Worm (Caenorhabditis elegans) whole organism, L1 larva: ENCODE results near the gene cest-35.2.

Experiments used
- C04F5.9 ChIP-seq: sonication (generic microtip); optimal IDR thresholded peaks from 2 replicates; lab custom pipeline; 2016; ENCODE audit warnings: missing genetic modification characterization, missing compliant biosample characterization
- C16A3.4 ChIP-seq: fragments of 150-350 bp; optimal IDR thresholded peaks from 2 replicates; lab custom pipeline; 2014; ENCODE audit warnings: missing biosample characterization, missing genetic modification characterization
- C34B4.2 ChIP-seq: sonication (generic microtip); optimal IDR thresholded peaks from 2 replicates; lab custom pipeline; 2017; ENCODE audit warnings: mild to moderate bottlenecking, missing genetic modification characterization, missing compliant biosample characterization
- Y116A8C.19 ChIP-seq: sonication (generic microtip); optimal IDR thresholded peaks from 2 replicates; lab custom pipeline; 2016; ENCODE audit warnings: missing compliant biosample characterization, missing genetic modification characterization, borderline replicate concordance
- alr-1 ChIP-seq: fragments of 200-800 bp; sonication (Bioruptor generic); optimal IDR thresholded peaks from 2 replicates; lab custom pipeline; 2018; ENCODE audit warnings: borderline replicate concordance, mild to moderate bottlenecking, missing genetic modification characterization, missing compliant biosample characterization
- aly-2 ChIP-seq: fragments of 150-350 bp; optimal IDR thresholded peaks from 2 replicates; lab custom pipeline; 2014; ENCODE audit warnings: missing biosample characterization, missing genetic modification characterization
- ama-1 ChIP-seq: fragments of 150-350 bp; optimal IDR thresholded peaks from 2 replicates; lab custom pipeline; 2014
- blmp-1 ChIP-seq: fragments of 150-350 bp; optimal IDR thresholded peaks from 2 replicates; lab custom pipeline; 2014; ENCODE audit warnings: missing biosample characterization, missing genetic modification characterization
- ceh-82 ChIP-seq, 3 experiments: fragments of 150-350 bp in 1 of 3; sonication (generic microtip) in 2 of 3; optimal IDR thresholded peaks; 2 replicates each; lab custom pipeline; 2014 to 2017; ENCODE audit warnings: missing biosample characterization in 3 of 3, missing genetic modification characterization in 3 of 3
- ceh-90 ChIP-seq: sonication (generic microtip); optimal IDR thresholded peaks from 2 replicates; lab custom pipeline; 2016; ENCODE audit warnings: missing genetic modification characterization, missing compliant biosample characterization
- dpl-1 ChIP-seq, 3 experiments: fragments of 150-350 bp in 2 of 3; sonication (generic microtip) in 1 of 3; optimal IDR thresholded peaks; 2 replicates each; lab custom pipeline; 2014 to 2017; ENCODE audit warnings: missing biosample characterization in 3 of 3, missing genetic modification characterization in 3 of 3, missing genetic modification reagents in 3 of 3
- dsc-1 ChIP-seq: sonication (generic microtip); optimal IDR thresholded peaks from 2 replicates; lab custom pipeline; 2016; ENCODE audit warnings: mild to moderate bottlenecking, missing genetic modification characterization, missing compliant biosample characterization
- efl-1 ChIP-seq, 4 experiments: fragments of 150-350 bp; optimal IDR thresholded peaks in 3 of 4; peaks in 1 of 4; 1 replicate in 1 of 4; 2 replicates in 3 of 4; lab custom pipeline; 2014; ENCODE audit warnings: missing biosample characterization in 2 of 4, missing genetic modification characterization in 2 of 4, missing genetic modification reagents in 2 of 4
- egl-27 ChIP-seq, 2 experiments: fragments of 150-350 bp in 1 of 2; sonication (generic microtip); optimal IDR thresholded peaks; 3 replicates each; lab custom pipeline; 2017 to 2018; ENCODE audit warnings: missing biosample characterization in 2 of 2, missing genetic modification characterization in 2 of 2, missing genetic modification reagents in 2 of 2
- elt-3 ChIP-seq, 6 experiments: fragments of 150-350 bp in 1 of 6; sonication (generic microtip); optimal IDR thresholded peaks; 2 replicates each; lab custom pipeline; 2017 to 2018; ENCODE audit warnings: missing biosample characterization in 6 of 6, missing genetic modification characterization in 6 of 6, inconsistent platforms in 1 of 6
- ets-5 ChIP-seq: fragments of 200-800 bp; sonication (Bioruptor generic); IDR thresholded peaks from 2 replicates; pipeline ENCODE4 v1.3.6; 2022; ENCODE audit warnings: missing genetic modification characterization, missing compliant biosample characterization
- fkh-4 ChIP-seq: sonication (generic microtip); optimal IDR thresholded peaks from 2 replicates; lab custom pipeline; 2016; ENCODE audit warnings: missing compliant biosample characterization, missing genetic modification characterization, borderline replicate concordance
- fos-1 ChIP-seq: fragments of 150-350 bp; optimal IDR thresholded peaks from 2 replicates; lab custom pipeline; 2014; ENCODE audit warnings: missing biosample characterization, missing genetic modification characterization
- grh-1 ChIP-seq: fragments of 200-800 bp; sonication (Bioruptor generic); IDR thresholded peaks from 2 replicates; pipeline ENCODE4 v1.3.6; 2022; ENCODE audit warnings: missing genetic modification reagents, missing genetic modification characterization, missing compliant biosample characterization
- hlh-17 ChIP-seq: fragments of 200-800 bp; sonication (Bioruptor generic); optimal IDR thresholded peaks from 2 replicates; lab custom pipeline; 2018; ENCODE audit warnings: missing genetic modification characterization, mild to moderate bottlenecking, missing compliant biosample characterization, moderate library complexity, borderline replicate concordance
- hlh-4 ChIP-seq: sonication (generic microtip); optimal IDR thresholded peaks from 2 replicates; lab custom pipeline; 2016; ENCODE audit warnings: mild to moderate bottlenecking, missing genetic modification characterization, missing compliant biosample characterization
- hpl-2 ChIP-seq: fragments of 150-350 bp; optimal IDR thresholded peaks from 2 replicates; lab custom pipeline; 2014; ENCODE audit warnings: missing biosample characterization, missing genetic modification reagents, missing genetic modification characterization
- irx-1 ChIP-seq: sonication (generic microtip); optimal IDR thresholded peaks from 2 replicates; lab custom pipeline; 2016; ENCODE audit warnings: missing genetic modification characterization, missing compliant biosample characterization
- isw-1 ChIP-seq: fragments of 200-800 bp; sonication (Bioruptor generic); IDR thresholded peaks from 2 replicates; pipeline ENCODE4 v1.3.6; 2022; ENCODE audit warnings: missing genetic modification characterization, missing compliant biosample characterization
- lin-13 ChIP-seq: fragments of 150-350 bp; optimal IDR thresholded peaks from 2 replicates; lab custom pipeline; 2014; ENCODE audit warnings: missing biosample characterization, missing genetic modification reagents, missing genetic modification characterization
- lin-15B ChIP-seq: fragments of 150-350 bp; sonication (generic microtip); optimal IDR thresholded peaks from 3 replicates; lab custom pipeline; 2014; ENCODE audit warnings: missing biosample characterization, missing genetic modification characterization
- lin-39 ChIP-seq: fragments of 150-350 bp; optimal IDR thresholded peaks from 2 replicates; lab custom pipeline; 2014; ENCODE audit warnings: missing biosample characterization, missing genetic modification reagents, missing genetic modification characterization
- lsy-2 ChIP-seq, 2 experiments: fragments of 150-350 bp; optimal IDR thresholded peaks; 2 replicates each; lab custom pipeline; 2014; ENCODE audit warnings: missing biosample characterization in 2 of 2, missing genetic modification characterization in 2 of 2
- mep-1 ChIP-seq: fragments of 150-350 bp; optimal IDR thresholded peaks from 2 replicates; lab custom pipeline; 2014; ENCODE audit warnings: missing biosample characterization, missing genetic modification characterization
- nhr-11 ChIP-seq: fragments of 150-350 bp; optimal IDR thresholded peaks from 2 replicates; lab custom pipeline; 2014; ENCODE audit warnings: missing biosample characterization, missing genetic modification characterization
- nhr-19 ChIP-seq: fragments of 200-800 bp; sonication (Bioruptor generic); conservative IDR thresholded peaks from 2 replicates; pipeline ENCODE4 v1.3.6; 2022; ENCODE audit warnings: missing genetic modification characterization, missing compliant biosample characterization
- nhr-20 ChIP-seq: sonication (generic microtip); optimal IDR thresholded peaks from 2 replicates; lab custom pipeline; 2016; ENCODE audit warnings: mild to moderate bottlenecking, missing genetic modification characterization, missing compliant biosample characterization
- nhr-237 ChIP-seq: fragments of 150-350 bp; optimal IDR thresholded peaks from 2 replicates; lab custom pipeline; 2014; ENCODE audit warnings: missing biosample characterization, missing genetic modification characterization
- nhr-47 ChIP-seq: sonication (generic microtip); optimal IDR thresholded peaks from 2 replicates; lab custom pipeline; 2016; ENCODE audit warnings: mild to moderate bottlenecking, missing genetic modification characterization, moderate library complexity, missing compliant biosample characterization
- nhr-71 ChIP-seq: sonication (generic microtip); optimal IDR thresholded peaks from 2 replicates; lab custom pipeline; 2016; ENCODE audit warnings: mild to moderate bottlenecking, missing genetic modification characterization, moderate library complexity, missing compliant biosample characterization
- nhr-76 ChIP-seq: sonication (generic microtip); optimal IDR thresholded peaks from 2 replicates; lab custom pipeline; 2017; ENCODE audit warnings: missing biosample characterization, missing genetic modification characterization
- nhr-84 ChIP-seq: sonication (generic microtip); optimal IDR thresholded peaks from 2 replicates; lab custom pipeline; 2017; ENCODE audit warnings: missing biosample characterization, missing genetic modification characterization
- pag-3 ChIP-seq: sonication (generic microtip); optimal IDR thresholded peaks from 2 replicates; lab custom pipeline; 2017; ENCODE audit warnings: missing genetic modification characterization, mild to moderate bottlenecking, missing compliant biosample characterization, antibody characterized with exemption, borderline replicate concordance; ENCODE audit not compliant: insufficient read depth
- pax-3 ChIP-seq: fragments of 200-800 bp; sonication (Bioruptor generic); optimal IDR thresholded peaks from 2 replicates; lab custom pipeline; 2018; ENCODE audit warnings: mild to moderate bottlenecking, missing genetic modification characterization, moderate library complexity, missing compliant biosample characterization
- snpc-4 ChIP-seq: fragments of 150-350 bp; optimal IDR thresholded peaks from 2 replicates; lab custom pipeline; 2014; ENCODE audit warnings: missing biosample characterization, missing genetic modification characterization
- snu-23 ChIP-seq: sonication (generic microtip); optimal IDR thresholded peaks from 2 replicates; lab custom pipeline; 2016; ENCODE audit warnings: missing genetic modification characterization, missing compliant biosample characterization
- sox-4 ChIP-seq: sonication (generic microtip); optimal IDR thresholded peaks from 2 replicates; lab custom pipeline; 2016; ENCODE audit warnings: missing genetic modification characterization, missing compliant biosample characterization
- swsn-7 ChIP-seq: sonication (generic microtip); optimal IDR thresholded peaks from 2 replicates; lab custom pipeline; 2016; ENCODE audit warnings: missing genetic modification characterization, missing compliant biosample characterization
- tbx-2 ChIP-seq: sonication (generic microtip); optimal IDR thresholded peaks from 2 replicates; lab custom pipeline; 2016; ENCODE audit warnings: missing genetic modification characterization, missing compliant biosample characterization
- tlp-1 ChIP-seq: fragments of 150-350 bp; optimal IDR thresholded peaks from 2 replicates; lab custom pipeline; 2014; ENCODE audit warnings: missing biosample characterization, missing genetic modification characterization
- unc-30 ChIP-seq: sonication (generic microtip); optimal IDR thresholded peaks from 2 replicates; lab custom pipeline; 2017; ENCODE audit warnings: missing biosample characterization, missing genetic modification characterization
- unc-62 ChIP-seq: fragments of 150-350 bp; optimal IDR thresholded peaks from 2 replicates; lab custom pipeline; 2014; ENCODE audit warnings: missing biosample characterization, missing genetic modification reagents, missing genetic modification characterization
- unc-86 ChIP-seq: sonication (generic microtip); optimal IDR thresholded peaks from 2 replicates; lab custom pipeline; 2016; ENCODE audit warnings: missing genetic modification characterization, missing compliant biosample characterization
- unc-98 ChIP-seq: fragments of 200-800 bp; sonication (Bioruptor generic); IDR thresholded peaks from 2 replicates; pipeline ENCODE4 v1.3.6; 2022; ENCODE audit warnings: missing genetic modification characterization, missing compliant biosample characterization
- vab-15 ChIP-seq: sonication (generic microtip); optimal IDR thresholded peaks from 2 replicates; lab custom pipeline; 2017; ENCODE audit warnings: missing genotype, mild to moderate bottlenecking, missing genetic modification characterization, missing compliant biosample characterization
- ztf-4 ChIP-seq: fragments of 150-350 bp; optimal IDR thresholded peaks from 2 replicates; lab custom pipeline; 2014; ENCODE audit warnings: missing biosample characterization, missing genetic modification characterization

Gene cest-35.2

ce11 chrV:5271487-5271886 lies 34.5 kb upstream of the cest-35.2 start (continued):
- TF ChIP-seq ceh-82 (tag; optimal IDR thresholded peaks at IDR 0.05; lab: Kevin White, UChicago) (no peak), dpl-1 (GFP tag; optimal IDR thresholded peaks at IDR 0.05; lab: Kevin White, UChicago) (peak; percentile 16 to 41 (median 23)), unc-30 (tag; lab: Kevin White, UChicago) (no peak), lin-13 (GFP tag; lab: Kevin White, UChicago) (no peak), hpl-2 (no peak), blmp-1 (tag; lab: Kevin White, UChicago) (no peak), tbx-2 (tag; lab: Kevin White, UChicago) (peak; percentile 65), nhr-237 (tag; lab: Kevin White, UChicago) (no peak), hlh-4 (tag; lab: Kevin White, UChicago) (peak; percentile 47), irx-1 (tag; lab: Kevin White, UChicago) (no peak), efl-1 (optimal IDR thresholded peaks at IDR 0.05; lab: Kevin White, UChicago) (peak; percentile 41 to 45), efl-1 (GFP tag; optimal IDR thresholded peaks at IDR 0.05 in 1 of 2; lab: Kevin White, UChicago) (peak; percentile 43 to 94), Y116A8C.19 (tag; lab: Kevin White, UChicago) (no peak), unc-86 (no peak), tlp-1 (tag; lab: Kevin White, UChicago) (no peak), nhr-76 (tag; lab: Kevin White, UChicago) (no peak), swsn-7 (peak; percentile 22), nhr-20 (tag; lab: Kevin White, UChicago) (peak; percentile 89), lin-39 (tag; lab: Kevin White, UChicago) (no peak), isw-1 (GFP tag; lab: Robert Waterston, UW) (no peak), alr-1 (no peak), ztf-4 (tag; lab: Kevin White, UChicago) (peak; percentile 81), nhr-84 (tag; lab: Kevin White, UChicago) (no peak), fos-1 (tag; lab: Kevin White, UChicago) (no peak), sox-4 (tag; lab: Kevin White, UChicago) (peak; percentile 8), grh-1 (GFP tag; lab: Robert Waterston, UW) (no peak), ets-5 (GFP tag; lab: Robert Waterston, UW) (no peak), ama-1 (no peak), elt-3 (tag; optimal IDR thresholded peaks at IDR 0.05; lab: Kevin White, UChicago) (peak in 5 of 6 experiments; percentile 28 to 70 (median 32)), snpc-4 (no peak), egl-27 (tag; optimal IDR thresholded peaks at IDR 0.05; lab: Kevin White, UChicago) (no peak), lsy-2 (tag; optimal IDR thresholded peaks at IDR 0.05; lab: Kevin White, UChicago) (peak; percentile 34 to 46), nhr-47 (tag; lab: Kevin White, UChicago) (peak; percentile 63), hlh-17 (GFP tag; lab: Kevin White, UChicago) (no peak), C34B4.2 (tag; lab: Kevin White, UChicago) (no peak), dsc-1 (tag; lab: Kevin White, UChicago) (no peak), pax-3 (no peak), pag-3 (tag; lab: Kevin White, UChicago) (no peak), C04F5.9 (tag; lab: Kevin White, UChicago) (no peak)

ce11 chrV:5269024-5269535 lies 32.1 kb upstream of the cest-35.2 start, which contains the start of gene penr-1:
TSS of gene penr-1 (plus strand) at chrV:5269485.
- TF ChIP-seq ceh-90 (tag; lab: Kevin White, UChicago) (no peak), lin-15B (tag; lab: Kevin White, UChicago) (peak; percentile 31), mep-1 (tag; lab: Kevin White, UChicago) (peak; percentile 19), efl-1 (optimal IDR thresholded peaks at IDR 0.05; lab: Kevin White, UChicago) (peak; percentile 95 to 96), efl-1 (GFP tag; optimal IDR thresholded peaks at IDR 0.05 in 1 of 2; lab: Kevin White, UChicago) (peak; percentile 94 to 99), dpl-1 (GFP tag; optimal IDR thresholded peaks at IDR 0.05; lab: Kevin White, UChicago) (peak; percentile 88 to 94 (median 92)), nhr-71 (peak; percentile 75), unc-62 (GFP tag; lab: Kevin White, UChicago) (no peak), C16A3.4 (tag; lab: Kevin White, UChicago) (peak; percentile 67), vab-15 (tag; lab: Kevin White, UChicago) (peak; percentile 51), fkh-4 (tag; lab: Kevin White, UChicago) (no peak), nhr-11 (tag; lab: Kevin White, UChicago) (no peak), aly-2 (tag; lab: Kevin White, UChicago) (peak; percentile 20), tbx-2 (tag; lab: Kevin White, UChicago) (peak; percentile 59), unc-98 (no peak), nhr-19 (GFP tag; lab: Robert Waterston, UW) (peak; percentile 57), blmp-1 (tag; lab: Kevin White, UChicago) (peak; percentile 33), snu-23 (GFP tag; lab: Kevin White, UChicago) (peak; percentile 71), nhr-76 (tag; lab: Kevin White, UChicago) (no peak), dsc-1 (tag; lab: Kevin White, UChicago) (peak; percentile 50), nhr-237 (tag; lab: Kevin White, UChicago) (peak; percentile 6)
